Worm (Caenorhabditis elegans) whole organism, young adult: ENCODE results near the gene R01H10.4.

Source experiments
- C17E4.6 ChIP-seq: fragments of 200-800 bp; sonication (Bioruptor generic); IDR thresholded peaks from 2 replicates; pipeline ENCODE4 v1.3.6; 2022; ENCODE audit warnings: missing genetic modification reagents, missing genetic modification characterization, missing compliant biosample characterization
- ama-1 ChIP-seq, 3 experiments: fragments of 150-350 bp in 1 of 3; sonication (generic microtip) in 2 of 3; optimal IDR thresholded peaks; 2 replicates each; lab custom pipeline; 2014 to 2018; ENCODE audit warnings: missing biosample characterization in 2 of 3, missing genetic modification characterization in 2 of 3, missing genetic modification reagents in 2 of 3
- attf-3 ChIP-seq: fragments of 200-800 bp; sonication (Bioruptor generic); conservative IDR thresholded peaks from 2 replicates; pipeline ENCODE4 v1.3.6; 2022; ENCODE audit warnings: missing genetic modification reagents, missing genetic modification characterization, missing compliant biosample characterization
- efl-1 ChIP-seq: fragments of 150-350 bp; optimal IDR thresholded peaks from 2 replicates; lab custom pipeline; 2014; ENCODE audit warnings: missing biosample characterization, missing genetic modification reagents, missing genetic modification characterization
- hmg-1.2 ChIP-seq: fragments of 200-800 bp; sonication (Bioruptor generic); IDR thresholded peaks from 2 replicates; pipeline ENCODE4 v1.3.6; 2022; ENCODE audit warnings: missing genetic modification reagents, missing genetic modification characterization, missing compliant biosample characterization
- pha-4 ChIP-seq: fragments of 150-350 bp; sonication (generic microtip); optimal IDR thresholded peaks from 2 replicates; lab custom pipeline; 2014; ENCODE audit warnings: missing biosample characterization, missing genetic modification reagents, missing genetic modification characterization
- sea-2 ChIP-seq: fragments of 200-800 bp; sonication (Bioruptor generic); IDR thresholded peaks from 2 replicates; pipeline ENCODE4 v1.3.6; 2022; ENCODE audit warnings: missing genetic modification characterization, missing compliant biosample characterization
- unc-62 ChIP-seq: fragments of 150-350 bp; optimal IDR thresholded peaks from 2 replicates; lab custom pipeline; 2014; ENCODE audit warnings: missing biosample characterization, missing genetic modification reagents, missing genetic modification characterization

- TF ChIP-seq attf-3 (GFP tag; lab: Robert Waterston, UW), result no peak
- TF ChIP-seq efl-1 (GFP tag; lab: Kevin White, UChicago), result no peak
- no peak for TF ChIP-seq pha-4 (tag; lab: Kevin White, UChicago)
- no peak for TF ChIP-seq hmg-1.2 (GFP tag; lab: Robert Waterston, UW)
- no peak for TF ChIP-seq sea-2 (GFP tag; lab: Robert Waterston, UW)
- TF ChIP-seq unc-62, result no peak
- no peak for TF ChIP-seq ama-1 (optimal IDR thresholded peaks at IDR 0.05; lab: Kevin White, UChicago)
- no peak for TF ChIP-seq ama-1 (GFP tag; optimal IDR thresholded peaks at IDR 0.05; lab: Kevin White, UChicago)
- TF ChIP-seq C17E4.6, result no peak
These were observed 6.6 kb downstream of the R01H10.4 start for ce11 chrIII:10261256-10261655.
